Worm (Caenorhabditis elegans) whole organism, L2 larva: Measurements from ENCODE around the gene mgl-3.

ENCODE experiments used
- aly-2 ChIP-seq: fragments of 150-350 bp; optimal IDR thresholded peaks from 2 replicates; lab custom pipeline; 2014; ENCODE audit warnings: missing biosample characterization, missing genetic modification characterization
- nhr-12 ChIP-seq: fragments of 150-350 bp; optimal IDR thresholded peaks from 2 replicates; lab custom pipeline; 2014; ENCODE audit warnings: missing biosample characterization, missing genetic modification characterization
- nhr-237 ChIP-seq: fragments of 150-350 bp; optimal IDR thresholded peaks from 2 replicates; lab custom pipeline; 2014; ENCODE audit warnings: missing biosample characterization, missing genetic modification characterization

DNA sequence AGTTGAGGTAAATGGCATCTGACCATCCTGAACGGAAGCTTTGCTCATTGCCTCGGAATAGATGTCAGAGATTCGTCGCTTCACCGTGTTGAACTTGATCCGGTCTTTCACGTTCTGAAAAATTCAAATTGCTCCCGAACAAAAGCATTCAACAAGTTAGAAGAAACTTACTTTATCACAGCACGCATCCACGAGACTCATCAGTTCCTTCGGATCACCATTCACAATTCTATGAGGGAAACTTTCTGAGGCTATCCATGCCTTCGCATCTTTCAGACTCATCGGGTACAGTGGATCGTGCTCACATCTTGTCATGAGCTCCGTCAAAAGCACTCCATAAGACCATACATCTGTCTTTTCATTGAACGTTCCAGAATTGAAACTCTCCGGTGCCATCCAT, 24.0 kb downstream of the mgl-3 start:
- TF ChIP-seq nhr-237 (tag; lab: Kevin White, UChicago): no peak
- TF ChIP-seq nhr-12: no peak
- no peak for TF ChIP-seq aly-2 (tag; lab: Kevin White, UChicago)
